Fruit fly (Drosophila melanogaster) whole organism, embryonic: ENCODE results near the gene CG5087.

Experiments used
- Awh ChIP-seq: fragments of 200-800 bp; sonication (Bioruptor generic); IDR thresholded peaks from 2 replicates; pipeline ENCODE4, ENCODE4 v1.3.6; 2022; ENCODE audit warnings: missing biosample characterization, missing genetic modification characterization
- Blimp-1 ChIP-seq: fragments of 200-800 bp; sonication (Bioruptor generic); optimal IDR thresholded peaks from 3 replicates; lab custom pipeline; 2018; ENCODE audit warnings: missing biosample characterization, missing genetic modification characterization, mild to moderate bottlenecking, moderate library complexity, missing genetic modification reagents
- CG10959 ChIP-seq: fragments of 200-800 bp; sonication (Bioruptor generic); IDR thresholded peaks from 2 replicates; pipeline ENCODE4 v1.3.6; 2022; ENCODE audit warnings: missing biosample characterization, missing genetic modification characterization
- CG11695 ChIP-seq: fragments of 200-800 bp; sonication (Bioruptor generic); IDR thresholded peaks from 3 replicates; pipeline ENCODE4 v1.3.6; 2022; ENCODE audit warnings: missing biosample characterization, missing genetic modification characterization
- CG12104 ChIP-seq: fragments of 200-800 bp; sonication (Bioruptor generic); optimal IDR thresholded peaks from 3 replicates; lab custom pipeline; 2016; ENCODE audit warnings: missing biosample characterization, missing genetic modification characterization
- CG15011 ChIP-seq: fragments of 200-800 bp; sonication (Bioruptor generic); optimal IDR thresholded peaks from 3 replicates; lab custom pipeline; 2018; ENCODE audit warnings: missing biosample characterization, mild to moderate bottlenecking, missing genetic modification characterization
- CG1529 ChIP-seq: fragments of 200-800 bp; sonication (Bioruptor generic); optimal IDR thresholded peaks from 3 replicates; lab custom pipeline; 2018; ENCODE audit warnings: missing biosample characterization, missing genetic modification characterization
- CG1602 ChIP-seq: fragments of 200-800 bp; sonication (Bioruptor generic); optimal IDR thresholded peaks from 3 replicates; lab custom pipeline; 2016; ENCODE audit warnings: missing biosample characterization, missing genetic modification characterization
- CG17359 ChIP-seq: fragments of 200-800 bp; sonication (Bioruptor generic); optimal IDR thresholded peaks from 3 replicates; lab custom pipeline; 2018; ENCODE audit warnings: missing biosample characterization, mild to moderate bottlenecking, missing genetic modification characterization, moderate library complexity
- CG17829 ChIP-seq: fragments of 200-800 bp; optimal IDR thresholded peaks from 2 replicates; lab custom pipeline; 2019; ENCODE audit warnings: missing biosample characterization, mild to moderate bottlenecking, missing genetic modification characterization, moderate library complexity
- CG1832 ChIP-seq: fragments of 200-800 bp; sonication (Bioruptor generic); optimal IDR thresholded peaks from 2 replicates; lab custom pipeline; 2017; ENCODE audit warnings: missing biosample characterization, mild to moderate bottlenecking, missing genetic modification characterization, inconsistent platforms
- CG3065 ChIP-seq: fragments of 200-800 bp; sonication (Bioruptor generic); optimal IDR thresholded peaks from 2 replicates; lab custom pipeline; 2016; ENCODE audit warnings: missing biosample characterization, missing genetic modification characterization
- CG33557 ChIP-seq: fragments of 200-800 bp; sonication (Bioruptor generic); optimal IDR thresholded peaks from 2 replicates; lab custom pipeline; 2019; ENCODE audit warnings: missing biosample characterization, mild to moderate bottlenecking, missing genetic modification characterization, moderate library complexity
- CG3407 ChIP-seq: fragments of 200-800 bp; sonication (Bioruptor generic); optimal IDR thresholded peaks from 2 replicates; lab custom pipeline; 2018; ENCODE audit warnings: missing biosample characterization, mild to moderate bottlenecking, missing genetic modification characterization
- CG3726 ChIP-seq: fragments of 200-800 bp; sonication (Bioruptor generic); IDR thresholded peaks from 3 replicates; pipeline ENCODE4, ENCODE4 v1.3.6; 2022; ENCODE audit warnings: missing biosample characterization, missing genetic modification characterization
- CG6254 ChIP-seq: fragments of 200-800 bp; sonication (Bioruptor generic); optimal IDR thresholded peaks from 3 replicates; lab custom pipeline; 2017; ENCODE audit warnings: mild to moderate bottlenecking, missing biosample characterization, missing genetic modification reagents, missing genetic modification characterization
- CG7987 ChIP-seq: fragments of 200-800 bp; sonication (Bioruptor generic); optimal IDR thresholded peaks from 2 replicates; lab custom pipeline; 2018; ENCODE audit warnings: missing biosample characterization, mild to moderate bottlenecking, missing genetic modification characterization, moderate library complexity
- CG8359 ChIP-seq: fragments of 200-800 bp; sonication (Bioruptor generic); optimal IDR thresholded peaks from 2 replicates; lab custom pipeline; 2017; ENCODE audit warnings: missing biosample characterization, mild to moderate bottlenecking, missing genetic modification characterization, borderline replicate concordance
- CG9932 ChIP-seq: fragments of 200-800 bp; sonication (Bioruptor generic); IDR thresholded peaks from 2 replicates; pipeline ENCODE4 v1.3.6; 2022; ENCODE audit warnings: missing biosample characterization, missing genetic modification characterization
- D ChIP-seq, 2 experiments: fragments of 200-800 bp in 1 of 2; fragments of >200 bp in 1 of 2; sonication (Bioruptor generic) in 1 of 2; optimal IDR thresholded peaks; 2 replicates in 1 of 2; 3 replicates in 1 of 2; lab custom pipeline; 2017; ENCODE audit warnings: mild to moderate bottlenecking in 1 of 2, missing biosample characterization in 1 of 2, missing genetic modification characterization in 1 of 2, missing genetic modification reagents in 1 of 2
- HmgZ ChIP-seq: fragments of 200-800 bp; sonication (Bioruptor generic); optimal IDR thresholded peaks from 2 replicates; lab custom pipeline; 2018; ENCODE audit warnings: missing biosample characterization, mild to moderate bottlenecking, missing genetic modification characterization
- MBD-R2 ChIP-seq: fragments of 200-800 bp; sonication (Bioruptor generic); IDR thresholded peaks from 2 replicates; pipeline ENCODE4 v1.3.6; 2022; ENCODE audit warnings: missing biosample characterization, missing genetic modification characterization
- Mrtf ChIP-seq: fragments of 200-800 bp; sonication (Bioruptor generic); IDR thresholded peaks from 3 replicates; pipeline ENCODE4 v1.3.6; 2022; ENCODE audit warnings: missing biosample characterization, missing genetic modification characterization
- Ravus ChIP-seq: fragments of 200-800 bp; sonication (Bioruptor generic); IDR thresholded peaks from 2 replicates; pipeline ENCODE4 v1.3.6; 2022; ENCODE audit warnings: missing biosample characterization, missing genetic modification characterization
- Six4 ChIP-seq: fragments of 200-800 bp; sonication (Bioruptor generic); optimal IDR thresholded peaks from 2 replicates; lab custom pipeline; 2016; ENCODE audit warnings: missing biosample characterization, missing genetic modification characterization
- Sox100B ChIP-seq: fragments of 200-800 bp; sonication (Bioruptor generic); optimal IDR thresholded peaks from 3 replicates; lab custom pipeline; 2018; ENCODE audit warnings: missing biosample characterization, mild to moderate bottlenecking, missing genetic modification characterization
- Sox102F ChIP-seq: fragments of 200-800 bp; sonication (Bioruptor generic); optimal IDR thresholded peaks from 2 replicates; lab custom pipeline; 2018; ENCODE audit warnings: missing biosample characterization, mild to moderate bottlenecking, missing genetic modification characterization, moderate library complexity
- ara ChIP-seq: fragments of 200-800 bp; sonication (Bioruptor generic); IDR thresholded peaks from 2 replicates; pipeline ENCODE4 v1.3.6; 2022; ENCODE audit warnings: missing biosample characterization, missing genetic modification characterization
- bsh ChIP-seq, 2 experiments: fragments of 200-800 bp; sonication (Bioruptor generic); optimal IDR thresholded peaks; 2 replicates each; lab custom pipeline; 2017 to 2018; ENCODE audit warnings: mild to moderate bottlenecking in 2 of 2, missing biosample characterization in 2 of 2, missing genetic modification characterization in 2 of 2, moderate library complexity in 1 of 2
- ci ChIP-seq: fragments of 200-800 bp; sonication (Bioruptor generic); IDR thresholded peaks from 3 replicates; pipeline ENCODE4 v1.3.6; 2022; ENCODE audit warnings: missing biosample characterization, missing genetic modification characterization
- dati ChIP-seq: fragments of 200-800 bp; sonication (Bioruptor generic); IDR thresholded peaks from 2 replicates; pipeline ENCODE4 v1.3.6; 2022; ENCODE audit warnings: missing biosample characterization, missing genetic modification characterization
- dmrt11E ChIP-seq: fragments of 200-800 bp; sonication (Bioruptor generic); optimal IDR thresholded peaks from 3 replicates; lab custom pipeline; 2018; ENCODE audit warnings: missing biosample characterization, mild to moderate bottlenecking, missing genetic modification characterization, moderate library complexity
- dpn ChIP-seq, 2 experiments: fragments of 200-800 bp; sonication (Bioruptor generic); optimal IDR thresholded peaks; 3 replicates each; lab custom pipeline; 2016; ENCODE audit warnings: missing biosample characterization in 2 of 2, missing genetic modification characterization in 2 of 2
- ewg ChIP-seq: fragments of 200-800 bp; sonication (Bioruptor generic); optimal IDR thresholded peaks from 3 replicates; lab custom pipeline; 2017; ENCODE audit warnings: mild to moderate bottlenecking, missing biosample characterization, missing genetic modification reagents, missing genetic modification characterization
- oc ChIP-seq: fragments of 200-800 bp; sonication (Bioruptor generic); optimal IDR thresholded peaks from 2 replicates; lab custom pipeline; 2018; ENCODE audit warnings: missing biosample characterization, mild to moderate bottlenecking, missing genetic modification characterization, moderate library complexity
- onecut ChIP-seq: fragments of 200-800 bp; sonication (Bioruptor generic); IDR thresholded peaks from 2 replicates; pipeline ENCODE4 v1.3.6; 2022; ENCODE audit warnings: missing biosample characterization, missing genetic modification characterization
- pita ChIP-seq: fragments of 200-800 bp; sonication (Bioruptor generic); optimal IDR thresholded peaks from 2 replicates; lab custom pipeline; 2017; ENCODE audit warnings: missing biosample characterization, mild to moderate bottlenecking, missing genetic modification characterization
- prd ChIP-seq, 3 experiments: fragments of >200 bp in 2 of 3; fragments of 200-800 bp in 1 of 3; sonication (Bioruptor generic) in 1 of 3; optimal IDR thresholded peaks in 2 of 3; IDR thresholded peaks in 1 of 3; 2 replicates in 2 of 3; 3 replicates in 1 of 3; pipeline versions ENCODE4 v1.3.6 to Lab custom; 2017 to 2022; ENCODE audit warnings: missing biosample characterization in 1 of 3, missing genetic modification characterization in 1 of 3
- pros ChIP-seq: fragments of 200-800 bp; sonication (Bioruptor generic); optimal IDR thresholded peaks from 3 replicates; lab custom pipeline; 2019; ENCODE audit warnings: missing biosample characterization, mild to moderate bottlenecking, missing genetic modification characterization, moderate library complexity
- ranshi ChIP-seq: fragments of 200-800 bp; sonication (Bioruptor generic); IDR thresholded peaks from 2 replicates; pipeline ENCODE4 v1.3.6; 2022; ENCODE audit warnings: missing biosample characterization, missing genetic modification characterization
- sc ChIP-seq, 3 experiments: fragments of >200 bp in 2 of 3; fragments of 200-800 bp in 1 of 3; sonication (Bioruptor generic) in 1 of 3; optimal IDR thresholded peaks; 2 replicates in 2 of 3; 3 replicates in 1 of 3; lab custom pipeline; 2017; ENCODE audit warnings: mild to moderate bottlenecking in 1 of 3, missing biosample characterization in 1 of 3, missing genetic modification characterization in 1 of 3, missing genetic modification reagents in 1 of 3
- sim ChIP-seq: fragments of 200-800 bp; sonication (Bioruptor generic); IDR thresholded peaks from 2 replicates; pipeline ENCODE4 v1.3.6; 2022; ENCODE audit warnings: missing biosample characterization, missing genetic modification characterization
- sisA ChIP-seq: fragments of 200-800 bp; sonication (Bioruptor generic); IDR thresholded peaks from 2 replicates; pipeline ENCODE4 v1.3.6; 2022; ENCODE audit warnings: missing biosample characterization, missing genetic modification characterization
- tap ChIP-seq: fragments of 200-800 bp; optimal IDR thresholded peaks from 3 replicates; lab custom pipeline; 2019; ENCODE audit warnings: missing biosample characterization, mild to moderate bottlenecking, missing genetic modification characterization, moderate library complexity

The CG5087 gene

dm6 chr3L:9041042-9041477, 43.1 kb downstream of the CG5087 start, which contains the start of gene Doc1 (continued):
- TF ChIP-seq CG9932 (GFP tag; lab: Robert Waterston, UW): no peak
- TF ChIP-seq CG3065 (GFP tag; lab: Kevin White, UChicago): no peak
- TF ChIP-seq CG7987 (GFP tag; lab: Kevin White, UChicago): no peak
- TF ChIP-seq CG3726 (GFP tag; lab: Robert Waterston, UW): no peak

dm6 chr3L:9042200-9042988, 44.4 kb downstream of the CG5087 start:
- TF ChIP-seq Blimp-1 (GFP tag; lab: Kevin White, UChicago) (peak; percentile 86), Six4 (peak; percentile 26), onecut (0 out of 2 replicates have a peak, but pooled peaks have one; percentile 13), Ravus (GFP tag; lab: Robert Waterston, UW) (no peak), CG1602 (GFP tag; lab: Kevin White, UChicago) (peak; percentile 23), dpn (GFP tag; optimal IDR thresholded peaks at IDR 0.05; lab: Kevin White, UChicago) (peak in 1 of 2 experiments; percentile 2), bsh (GFP tag; optimal IDR thresholded peaks at IDR 0.05; lab: Kevin White, UChicago) (peak in 1 of 2 experiments; percentile 79), Awh (peak; percentile 63), CG8359 (GFP tag; lab: Kevin White, UChicago) (peak; percentile 29), CG3407 (peak; percentile 1), CG12104 (GFP tag; lab: Kevin White, UChicago) (no peak), sisA (GFP tag; lab: Robert Waterston, UW) (peak; percentile 34; the same call in 1 of the 2 replicates), CG33557 (GFP tag; lab: Kevin White, UChicago) (peak; percentile 64), sc (optimal IDR thresholded peaks at IDR 0.05; lab: Kevin White, UChicago) (no peak), sc (GFP tag; optimal IDR thresholded peaks at IDR 0.05; lab: Kevin White, UChicago) (peak; percentile 49), HmgZ (tag; lab: Kevin White, UChicago) (no peak), prd (optimal IDR thresholded peaks at IDR 0.05; lab: Kevin White, UChicago) (no peak), prd (GFP tag; IDR thresholded peaks at IDR 0.05; lab: Robert Waterston, UW) (peak; percentile 37; the same call in 2 of the 3 replicates), pros (peak; percentile 48), D (optimal IDR thresholded peaks at IDR 0.05; lab: Kevin White, UChicago) (peak; percentile 52), D (GFP tag; optimal IDR thresholded peaks at IDR 0.05; lab: Kevin White, UChicago) (peak; percentile 62), dmrt11E (tag; lab: Kevin White, UChicago) (peak; percentile 80), tap (tag; lab: Kevin White, UChicago) (peak; percentile 40), ara (peak; percentile 55; the same call in 1 of the 2 replicates), ci (GFP tag; lab: Robert Waterston, UW) (peak; percentile 59; the same call in 2 of the 3 replicates), dati (GFP tag; lab: Robert Waterston, UW) (0 out of 2 replicates have a peak, but pooled peaks have one; percentile 11), CG11695 (GFP tag; lab: Robert Waterston, UW) (peak; percentile 29; the same call in 1 of the 3 replicates), Sox102F (GFP tag; lab: Kevin White, UChicago) (peak; percentile 55), Mrtf (GFP tag; lab: Robert Waterston, UW) (no peak), MBD-R2 (no peak), CG10959 (GFP tag; lab: Robert Waterston, UW) (peak; percentile 52; the same call in 1 of the 2 replicates), CG1832 (GFP tag; lab: Kevin White, UChicago) (no peak), ranshi (GFP tag; lab: Robert Waterston, UW) (peak; percentile 14; the same call in 1 of the 2 replicates), CG6254 (peak; percentile 58), CG15011 (GFP tag; lab: Kevin White, UChicago) (no peak), CG1529 (peak; percentile 15), sim (GFP tag; lab: Robert Waterston, UW) (no peak), CG17359 (tag; lab: Kevin White, UChicago) (peak; percentile 50), ewg (GFP tag; lab: Kevin White, UChicago) (peak; percentile 5), Sox100B (GFP tag; lab: Kevin White, UChicago) (peak; percentile 55), CG17829 (tag; lab: Kevin White, UChicago) (peak; percentile 67), oc (tag; lab: Kevin White, UChicago) (peak; percentile 87), pita (no peak)
